Fruit fly (Drosophila melanogaster): ENCODE measurements around the gene RpL30.

RpL30 gene

dm6 chr2L:18987078-18987895, 21.8 kb downstream of the RpL30 start, which contains the start of the genes Swip-1 and EMC5 (continued):
- TF ChIP-seq ems (GFP tag; optimal IDR thresholded peaks at IDR 0.05) (no peak), Spps (tag; optimal IDR thresholded peaks at IDR 0.05) (no peak), ATbp (GFP tag; optimal IDR thresholded peaks at IDR 0.05) (no peak), scrt (GFP tag; optimal IDR thresholded peaks at IDR 0.05) (peak; percentile 33), sna (GFP tag; IDR thresholded peaks at IDR 0.05; ENCODE audit: partially characterized antibody) (0 out of 2 replicates have a peak, but pooled peaks have one; percentile 53), nau (GFP tag; optimal IDR thresholded peaks at IDR 0.05) (no peak), CG4424 (GFP tag; optimal IDR thresholded peaks at IDR 0.05) (peak; percentile 67), da (GFP tag; optimal IDR thresholded peaks at IDR 0.05) (no peak), CG6175 (GFP tag; IDR thresholded peaks at IDR 0.05) (0 out of 3 replicates have a peak, but pooled peaks have one; percentile 21), ap (GFP tag; IDR thresholded peaks at IDR 0.05) (peak; percentile 27; the same call in 1 of the 2 replicates), eyg (GFP tag; optimal IDR thresholded peaks at IDR 0.05) (no peak), pan (optimal IDR thresholded peaks at IDR 0.05) (no peak), pan (GFP tag; optimal IDR thresholded peaks at IDR 0.05 in 1 of 2, IDR thresholded peaks at IDR 0.05 in 1 of 2) (no peak), Ssrp (tag; optimal IDR thresholded peaks at IDR 0.05) (peak; percentile 68), Fer3 (tag; optimal IDR thresholded peaks at IDR 0.05) (peak; percentile 44), CG10267 (tag; optimal IDR thresholded peaks at IDR 0.05) (peak; percentile 75), CG1233 (GFP tag; optimal IDR thresholded peaks at IDR 0.05) (peak; percentile 58), chn (GFP tag; optimal IDR thresholded peaks at IDR 0.05) (no peak), CG31388 (GFP tag; optimal IDR thresholded peaks at IDR 0.05) (peak; percentile 9), Kr (GFP tag; optimal IDR thresholded peaks at IDR 0.05) (no peak), Dp (GFP tag; optimal IDR thresholded peaks at IDR 0.05) (peak; percentile 64), CG14667 (GFP tag; IDR thresholded peaks at IDR 0.05) (0 out of 2 replicates have a peak, but pooled peaks have one; percentile 26), CG10431 (GFP tag; optimal IDR thresholded peaks at IDR 0.05) (peak; percentile 58), Hr51 (GFP tag; optimal IDR thresholded peaks at IDR 0.05) (peak in 1 of 2 experiments; percentile 64), CG3726 (GFP tag; IDR thresholded peaks at IDR 0.05) (no peak), Deaf1 (tag; optimal IDR thresholded peaks at IDR 0.05) (peak; percentile 66), CG7987 (GFP tag; optimal IDR thresholded peaks at IDR 0.05) (no peak), CG13894 (tag; optimal IDR thresholded peaks at IDR 0.05) (peak; percentile 29), CG11085 (GFP tag; IDR thresholded peaks at IDR 0.05) (peak; percentile 54; the same call in 1 of the 2 replicates), NC2α (GFP tag; optimal IDR thresholded peaks at IDR 0.05) (peak; percentile 13), CG6272 (GFP tag; IDR thresholded peaks at IDR 0.05) (peak; percentile 51), Gug (GFP tag; IDR thresholded peaks at IDR 0.05) (peak; percentile 45; the same call in 1 of the 4 replicates), Hsf (GFP tag; optimal IDR thresholded peaks at IDR 0.05) (no peak), fd96Cb (tag; optimal IDR thresholded peaks at IDR 0.05) (peak; percentile 55), CG31224 (GFP tag; IDR thresholded peaks at IDR 0.05) (0 out of 2 replicates have a peak, but pooled peaks have one; percentile 11), ftz-f1 (GFP tag; optimal IDR thresholded peaks at IDR 0.05) (no peak), sd (tag; optimal IDR thresholded peaks at IDR 0.05) (peak; percentile 60), Xrp1 (GFP tag; IDR thresholded peaks at IDR 0.05) (peak; percentile 57), Hr78 (GFP tag; optimal IDR thresholded peaks at IDR 0.05) (peak in 1 of 2 experiments; percentile 15), dmrt99B (tag; optimal IDR thresholded peaks at IDR 0.05) (peak; percentile 52), CG9817 (tag; optimal IDR thresholded peaks at IDR 0.05) (peak; percentile 60), phol (tag; optimal IDR thresholded peaks at IDR 0.05) (peak; percentile 84), CG12155 (GFP tag; optimal IDR thresholded peaks at IDR 0.05) (peak; percentile 38), CG8281 (tag; optimal IDR thresholded peaks at IDR 0.05) (no peak), slou (GFP tag; optimal IDR thresholded peaks at IDR 0.05) (peak; percentile 45), aop (GFP tag; IDR thresholded peaks at IDR 0.05) (no peak), CG17359 (tag; optimal IDR thresholded peaks at IDR 0.05) (peak; percentile 41), Mrtf (GFP tag; IDR thresholded peaks at IDR 0.05) (peak; percentile 39; the same call in 1 of the 3 replicates)

Measured in whole organism, embryonic.